Fruit fly (Drosophila melanogaster): ENCODE results near the gene CG13994.

Gene CG13994

dm6 chr2L:6088371-6089365 is 25.9 kb downstream of the CG13994 start (continued):
- TF ChIP-seq disco-r (GFP tag; optimal IDR thresholded peaks at IDR 0.05) (no peak), Usf (GFP tag; optimal IDR thresholded peaks at IDR 0.05) (peak; percentile 1), CG7745 (tag; optimal IDR thresholded peaks at IDR 0.05) (peak; percentile 52), cas (GFP tag; IDR thresholded peaks at IDR 0.05) (no peak), CG7987 (GFP tag; optimal IDR thresholded peaks at IDR 0.05) (peak; percentile 95), otp (GFP tag; IDR thresholded peaks at IDR 0.05) (no peak; the same call in 2 of the 3 replicates), kay (GFP tag; optimal IDR thresholded peaks at IDR 0.05) (peak; percentile 93), jigr1 (GFP tag; IDR thresholded peaks at IDR 0.05) (no peak), CG5245 (GFP tag; optimal IDR thresholded peaks at IDR 0.05) (no peak), CG8924 (tag; optimal IDR thresholded peaks at IDR 0.05) (peak; percentile 62), CG10366 (GFP tag; IDR thresholded peaks at IDR 0.05) (no peak), trem (tag; optimal IDR thresholded peaks at IDR 0.05) (peak; percentile 6), zen (tag; optimal IDR thresholded peaks at IDR 0.05) (peak; percentile 67), vfl (GFP tag; optimal IDR thresholded peaks at IDR 0.05) (no peak), CG12071 (GFP tag; optimal IDR thresholded peaks at IDR 0.05) (no peak), fru (optimal IDR thresholded peaks at IDR 0.05) (peak; percentile 66), CG6791 (GFP tag; IDR thresholded peaks at IDR 0.05; ENCODE audit: partially characterized antibody) (peak; percentile 74), CG4404 (GFP tag; IDR thresholded peaks at IDR 0.05) (no peak), ATbp (GFP tag; optimal IDR thresholded peaks at IDR 0.05) (no peak), CG18011 (GFP tag; optimal IDR thresholded peaks at IDR 0.05) (no peak), eve (GFP tag; optimal IDR thresholded peaks at IDR 0.05) (no peak), vnd (GFP tag; IDR thresholded peaks at IDR 0.05; ENCODE audit: partially characterized antibody) (no peak), PHDP (tag; optimal IDR thresholded peaks at IDR 0.05) (peak; percentile 50), ranshi (GFP tag; IDR thresholded peaks at IDR 0.05) (0 out of 2 replicates have a peak, but pooled peaks have one; percentile 6), her (GFP tag; optimal IDR thresholded peaks at IDR 0.05) (peak; percentile 43), wek (GFP tag; optimal IDR thresholded peaks at IDR 0.05) (no peak), dpn (GFP tag; optimal IDR thresholded peaks at IDR 0.05) (peak in 1 of 2 experiments; percentile 12), gt (GFP tag; IDR thresholded peaks at IDR 0.05) (no peak), wor (GFP tag; IDR thresholded peaks at IDR 0.05) (no peak), Ets97D (GFP tag; optimal IDR thresholded peaks at IDR 0.05) (no peak), hbn (GFP tag; IDR thresholded peaks at IDR 0.05; ENCODE audit: partially characterized antibody) (peak; percentile 42), CG10209 (GFP tag; optimal IDR thresholded peaks at IDR 0.05) (peak; percentile 0), fd64A (GFP tag; optimal IDR thresholded peaks at IDR 0.05) (peak; percentile 2), HLHmδ (GFP tag; optimal IDR thresholded peaks at IDR 0.05) (peak; percentile 69), CG2116 (GFP tag; optimal IDR thresholded peaks at IDR 0.05) (no peak), CG14050 (GFP tag; IDR thresholded peaks at IDR 0.05) (no peak; the same call in 2 of the 3 replicates), CG17328 (GFP tag; IDR thresholded peaks at IDR 0.05) (no peak), CrebB (tag; optimal IDR thresholded peaks at IDR 0.05) (peak; percentile 62), chm (GFP tag; IDR thresholded peaks at IDR 0.05) (peak; percentile 70; the same call in 1 of the 2 replicates), Stat92E (GFP tag; optimal IDR thresholded peaks at IDR 0.05) (peak in 1 of 3 experiments; percentile 70), Hey (tag; optimal IDR thresholded peaks at IDR 0.05) (peak; percentile 96), tap (tag; optimal IDR thresholded peaks at IDR 0.05) (peak; percentile 12), sd (tag; optimal IDR thresholded peaks at IDR 0.05) (peak; percentile 87), bsh (GFP tag; optimal IDR thresholded peaks at IDR 0.05) (peak in 1 of 2 experiments; percentile 13), CG12659 (GFP tag; optimal IDR thresholded peaks at IDR 0.05) (peak; percentile 12), pb (GFP tag; optimal IDR thresholded peaks at IDR 0.05) (peak; percentile 11), CG7839 (tag; optimal IDR thresholded peaks at IDR 0.05) (peak; percentile 55), CG6689 (GFP tag; IDR thresholded peaks at IDR 0.05) (no peak)

Measured in whole organism, embryonic.